Worm (Caenorhabditis elegans) whole organism, L1 larva: ENCODE data around the gene srx-63.

ENCODE experiments used
- C04F5.9 ChIP-seq: sonication (generic microtip); optimal IDR thresholded peaks from 2 replicates; lab custom pipeline; 2016; ENCODE audit warnings: missing genetic modification characterization, missing compliant biosample characterization
- C16A3.4 ChIP-seq: fragments of 150-350 bp; optimal IDR thresholded peaks from 2 replicates; lab custom pipeline; 2014; ENCODE audit warnings: missing biosample characterization, missing genetic modification characterization
- C34B4.2 ChIP-seq: sonication (generic microtip); optimal IDR thresholded peaks from 2 replicates; lab custom pipeline; 2017; ENCODE audit warnings: mild to moderate bottlenecking, missing genetic modification characterization, missing compliant biosample characterization
- F16B12.6 ChIP-seq: fragments of 150-350 bp; optimal IDR thresholded peaks from 2 replicates; lab custom pipeline; 2014; ENCODE audit warnings: missing biosample characterization, missing genetic modification characterization
- Y116A8C.19 ChIP-seq: sonication (generic microtip); optimal IDR thresholded peaks from 2 replicates; lab custom pipeline; 2016; ENCODE audit warnings: missing compliant biosample characterization, missing genetic modification characterization, borderline replicate concordance
- aha-1 ChIP-seq: fragments of 150-350 bp; optimal IDR thresholded peaks from 2 replicates; lab custom pipeline; 2014; ENCODE audit warnings: missing biosample characterization, missing genetic modification characterization
- alr-1 ChIP-seq: fragments of 200-800 bp; sonication (Bioruptor generic); optimal IDR thresholded peaks from 2 replicates; lab custom pipeline; 2018; ENCODE audit warnings: borderline replicate concordance, mild to moderate bottlenecking, missing genetic modification characterization, missing compliant biosample characterization
- blmp-1 ChIP-seq: fragments of 150-350 bp; optimal IDR thresholded peaks from 2 replicates; lab custom pipeline; 2014; ENCODE audit warnings: missing biosample characterization, missing genetic modification characterization
- ceh-82 ChIP-seq, 3 experiments: fragments of 150-350 bp in 1 of 3; sonication (generic microtip) in 2 of 3; optimal IDR thresholded peaks; 2 replicates each; lab custom pipeline; 2014 to 2017; ENCODE audit warnings: missing biosample characterization in 3 of 3, missing genetic modification characterization in 3 of 3
- ceh-88 ChIP-seq: fragments of 200-800 bp; sonication (Bioruptor generic); IDR thresholded peaks from 2 replicates; pipeline ENCODE4 v1.3.6; 2022; ENCODE audit warnings: missing genetic modification characterization, missing compliant biosample characterization
- ces-1 ChIP-seq: fragments of 150-350 bp; optimal IDR thresholded peaks from 2 replicates; lab custom pipeline; 2014; ENCODE audit warnings: missing biosample characterization, missing genetic modification reagents, missing genetic modification characterization
- dpl-1 ChIP-seq, 3 experiments: fragments of 150-350 bp in 2 of 3; sonication (generic microtip) in 1 of 3; optimal IDR thresholded peaks; 2 replicates each; lab custom pipeline; 2014 to 2017; ENCODE audit warnings: missing biosample characterization in 3 of 3, missing genetic modification characterization in 3 of 3, missing genetic modification reagents in 3 of 3
- egl-27 ChIP-seq, 2 experiments: fragments of 150-350 bp in 1 of 2; sonication (generic microtip); optimal IDR thresholded peaks; 3 replicates each; lab custom pipeline; 2017 to 2018; ENCODE audit warnings: missing biosample characterization in 2 of 2, missing genetic modification characterization in 2 of 2, missing genetic modification reagents in 2 of 2
- elt-2 ChIP-seq: sonication (generic microtip); optimal IDR thresholded peaks from 2 replicates; lab custom pipeline; 2016; ENCODE audit warnings: missing genetic modification characterization, mild to moderate bottlenecking, inconsistent platforms, missing compliant biosample characterization, missing genetic modification reagents
- ets-5 ChIP-seq: fragments of 200-800 bp; sonication (Bioruptor generic); IDR thresholded peaks from 2 replicates; pipeline ENCODE4 v1.3.6; 2022; ENCODE audit warnings: missing genetic modification characterization, missing compliant biosample characterization
- fkh-10 ChIP-seq: sonication (generic microtip); optimal IDR thresholded peaks from 2 replicates; lab custom pipeline; 2017; ENCODE audit warnings: missing biosample characterization, missing genetic modification reagents, missing genetic modification characterization
- fkh-8 ChIP-seq: sonication (generic microtip); optimal IDR thresholded peaks from 2 replicates; lab custom pipeline; 2016; ENCODE audit warnings: mild to moderate bottlenecking, missing genetic modification characterization, missing compliant biosample characterization
- hlh-17 ChIP-seq: fragments of 200-800 bp; sonication (Bioruptor generic); optimal IDR thresholded peaks from 2 replicates; lab custom pipeline; 2018; ENCODE audit warnings: missing genetic modification characterization, mild to moderate bottlenecking, missing compliant biosample characterization, moderate library complexity, borderline replicate concordance
- irx-1 ChIP-seq: sonication (generic microtip); optimal IDR thresholded peaks from 2 replicates; lab custom pipeline; 2016; ENCODE audit warnings: missing genetic modification characterization, missing compliant biosample characterization
- jun-1 ChIP-seq: fragments of 150-350 bp; optimal IDR thresholded peaks from 2 replicates; lab custom pipeline; 2014; ENCODE audit warnings: missing biosample characterization, missing genetic modification reagents, missing genetic modification characterization
- lin-13 ChIP-seq: fragments of 150-350 bp; optimal IDR thresholded peaks from 2 replicates; lab custom pipeline; 2014; ENCODE audit warnings: missing biosample characterization, missing genetic modification reagents, missing genetic modification characterization
- lin-35 ChIP-seq, 2 experiments: fragments of 150-350 bp; optimal IDR thresholded peaks; 2 replicates each; lab custom pipeline; 2014; ENCODE audit warnings: missing biosample characterization in 2 of 2, missing genetic modification characterization in 2 of 2, missing genetic modification reagents in 2 of 2
- lin-39 ChIP-seq: fragments of 150-350 bp; optimal IDR thresholded peaks from 2 replicates; lab custom pipeline; 2014; ENCODE audit warnings: missing biosample characterization, missing genetic modification reagents, missing genetic modification characterization
- lsy-2 ChIP-seq, 2 experiments: fragments of 150-350 bp; optimal IDR thresholded peaks; 2 replicates each; lab custom pipeline; 2014; ENCODE audit warnings: missing biosample characterization in 2 of 2, missing genetic modification characterization in 2 of 2
- mef-2 ChIP-seq: fragments of 150-350 bp; optimal IDR thresholded peaks from 2 replicates; lab custom pipeline; 2014; ENCODE audit warnings: missing biosample characterization, missing genetic modification characterization
- nhr-19 ChIP-seq: fragments of 200-800 bp; sonication (Bioruptor generic); conservative IDR thresholded peaks from 2 replicates; pipeline ENCODE4 v1.3.6; 2022; ENCODE audit warnings: missing genetic modification characterization, missing compliant biosample characterization
- nhr-20 ChIP-seq: sonication (generic microtip); optimal IDR thresholded peaks from 2 replicates; lab custom pipeline; 2016; ENCODE audit warnings: mild to moderate bottlenecking, missing genetic modification characterization, missing compliant biosample characterization
- nhr-28 ChIP-seq: fragments of 150-350 bp; optimal IDR thresholded peaks from 2 replicates; lab custom pipeline; 2014; ENCODE audit warnings: missing biosample characterization, missing genetic modification characterization
- nhr-47 ChIP-seq: sonication (generic microtip); optimal IDR thresholded peaks from 2 replicates; lab custom pipeline; 2016; ENCODE audit warnings: mild to moderate bottlenecking, missing genetic modification characterization, moderate library complexity, missing compliant biosample characterization
- nhr-71 ChIP-seq: sonication (generic microtip); optimal IDR thresholded peaks from 2 replicates; lab custom pipeline; 2016; ENCODE audit warnings: mild to moderate bottlenecking, missing genetic modification characterization, moderate library complexity, missing compliant biosample characterization
- nhr-90 ChIP-seq: sonication (generic microtip); optimal IDR thresholded peaks from 2 replicates; lab custom pipeline; 2016; ENCODE audit warnings: mild to moderate bottlenecking, missing genetic modification characterization, missing compliant biosample characterization; ENCODE audit not compliant: poor library complexity
- pqm-1 ChIP-seq: sonication (generic microtip); optimal IDR thresholded peaks from 3 replicates; lab custom pipeline; 2017; ENCODE audit warnings: missing biosample characterization, missing genetic modification characterization
- rnt-1 ChIP-seq: sonication (generic microtip); optimal IDR thresholded peaks from 2 replicates; lab custom pipeline; 2016; ENCODE audit warnings: mild to moderate bottlenecking, missing genetic modification characterization, moderate library complexity, missing compliant biosample characterization
- snu-23 ChIP-seq: sonication (generic microtip); optimal IDR thresholded peaks from 2 replicates; lab custom pipeline; 2016; ENCODE audit warnings: missing genetic modification characterization, missing compliant biosample characterization
- sup-37 ChIP-seq: fragments of 200-800 bp; sonication (Bioruptor generic); optimal IDR thresholded peaks from 2 replicates; lab custom pipeline; 2018; ENCODE audit warnings: mild to moderate bottlenecking, missing genetic modification characterization, missing compliant biosample characterization
- swsn-7 ChIP-seq: sonication (generic microtip); optimal IDR thresholded peaks from 2 replicates; lab custom pipeline; 2016; ENCODE audit warnings: missing genetic modification characterization, missing compliant biosample characterization
- tbx-2 ChIP-seq: sonication (generic microtip); optimal IDR thresholded peaks from 2 replicates; lab custom pipeline; 2016; ENCODE audit warnings: missing genetic modification characterization, missing compliant biosample characterization
- unc-130 ChIP-seq: fragments of 150-350 bp; optimal IDR thresholded peaks from 2 replicates; lab custom pipeline; 2017; ENCODE audit warnings: missing biosample characterization, missing genetic modification characterization, inconsistent platforms
- unc-62 ChIP-seq: fragments of 150-350 bp; optimal IDR thresholded peaks from 2 replicates; lab custom pipeline; 2014; ENCODE audit warnings: missing biosample characterization, missing genetic modification reagents, missing genetic modification characterization
- vab-15 ChIP-seq: sonication (generic microtip); optimal IDR thresholded peaks from 2 replicates; lab custom pipeline; 2017; ENCODE audit warnings: missing genotype, mild to moderate bottlenecking, missing genetic modification characterization, missing compliant biosample characterization
- ztf-11 ChIP-seq, 2 experiments: sonication (generic microtip); optimal IDR thresholded peaks; 2 replicates each; lab custom pipeline; 2016 to 2017; ENCODE audit warnings: missing genetic modification characterization in 2 of 2, missing biosample characterization in 1 of 2, missing compliant biosample characterization in 1 of 2
- ztf-4 ChIP-seq: fragments of 150-350 bp; optimal IDR thresholded peaks from 2 replicates; lab custom pipeline; 2014; ENCODE audit warnings: missing biosample characterization, missing genetic modification characterization

srx-63 gene

DNA sequence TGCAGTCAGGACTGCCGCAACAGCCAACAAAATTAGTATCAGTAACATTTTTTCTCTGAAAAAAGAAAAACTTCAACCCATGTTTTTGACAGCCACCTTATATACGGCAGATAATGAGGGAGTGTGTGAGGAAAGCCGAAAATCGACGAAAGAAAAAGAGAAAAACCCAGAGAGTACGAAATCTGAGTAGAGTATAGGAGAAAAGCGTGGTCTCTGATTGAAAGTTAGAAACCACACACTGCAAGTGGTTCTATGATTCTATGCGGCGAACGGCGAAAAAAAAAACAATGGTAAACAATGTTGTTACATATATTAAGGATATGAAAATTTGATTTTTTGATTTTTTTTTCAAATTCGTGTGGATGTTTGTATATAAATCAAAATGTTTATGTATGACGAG lies 36.3 kb downstream of the srx-63 start, which contains the start of gene cyp-34A8 (continued):
- TF ChIP-seq pqm-1 (tag; lab: Kevin White, UChicago) = no peak
- no peak for TF ChIP-seq sup-37 (GFP tag; lab: Kevin White, UChicago)
- TF ChIP-seq aha-1 (tag; lab: Kevin White, UChicago) = no peak
- TF ChIP-seq Y116A8C.19 (tag; lab: Kevin White, UChicago) = no peak
- no peak for TF ChIP-seq nhr-28 (tag; lab: Kevin White, UChicago)
- TF ChIP-seq lin-13 (GFP tag; lab: Kevin White, UChicago) = no peak
- TF ChIP-seq blmp-1 (tag; lab: Kevin White, UChicago) = peak; percentile 73
- TF ChIP-seq nhr-19 (GFP tag; lab: Robert Waterston, UW) = no peak
- TF ChIP-seq fkh-10 = no peak
- no peak for TF ChIP-seq alr-1
- peak; percentile 74 for TF ChIP-seq nhr-20 (tag; lab: Kevin White, UChicago)
- TF ChIP-seq lin-39 (tag; lab: Kevin White, UChicago) = no peak
- TF ChIP-seq hlh-17 (GFP tag; lab: Kevin White, UChicago) = no peak
- TF ChIP-seq snu-23 (GFP tag; lab: Kevin White, UChicago) = peak; percentile 27
- peak; percentile 15 for TF ChIP-seq nhr-90 (tag; lab: Kevin White, UChicago)
- TF ChIP-seq F16B12.6 = no peak
- no peak for TF ChIP-seq lsy-2 (tag; optimal IDR thresholded peaks at IDR 0.05; lab: Kevin White, UChicago)
- no peak for TF ChIP-seq ets-5 (GFP tag; lab: Robert Waterston, UW)
- no peak for TF ChIP-seq nhr-47 (tag; lab: Kevin White, UChicago)
- no peak for TF ChIP-seq mef-2 (tag; lab: Kevin White, UChicago)
- no peak for TF ChIP-seq ces-1 (GFP tag; lab: Kevin White, UChicago)
- no peak for TF ChIP-seq fkh-8 (tag; lab: Kevin White, UChicago)
- peak in 1 of 2 experiments; percentile 6 for TF ChIP-seq lin-35 (GFP tag; optimal IDR thresholded peaks at IDR 0.05; lab: Kevin White, UChicago)
- TF ChIP-seq ceh-82 (tag; optimal IDR thresholded peaks at IDR 0.05; lab: Kevin White, UChicago) = no peak
- TF ChIP-seq egl-27 (tag; optimal IDR thresholded peaks at IDR 0.05; lab: Kevin White, UChicago) = no peak
- no peak for TF ChIP-seq ztf-11 (tag; optimal IDR thresholded peaks at IDR 0.05; lab: Kevin White, UChicago)
- TF ChIP-seq rnt-1 (tag; lab: Kevin White, UChicago) = no peak
- peak; percentile 29 for TF ChIP-seq nhr-71
- no peak for TF ChIP-seq ceh-88 (GFP tag; lab: Robert Waterston, UW)
- no peak for TF ChIP-seq C16A3.4 (tag; lab: Kevin White, UChicago)
- no peak for TF ChIP-seq unc-62 (GFP tag; lab: Kevin White, UChicago)
- no peak for TF ChIP-seq tbx-2 (tag; lab: Kevin White, UChicago)
- TF ChIP-seq vab-15 (tag; lab: Kevin White, UChicago) = no peak
- no peak for TF ChIP-seq swsn-7 (tag; lab: Kevin White, UChicago)
- no peak for TF ChIP-seq jun-1 (tag; lab: Kevin White, UChicago)
- TF ChIP-seq irx-1 (tag; lab: Kevin White, UChicago) = no peak

DNA sequence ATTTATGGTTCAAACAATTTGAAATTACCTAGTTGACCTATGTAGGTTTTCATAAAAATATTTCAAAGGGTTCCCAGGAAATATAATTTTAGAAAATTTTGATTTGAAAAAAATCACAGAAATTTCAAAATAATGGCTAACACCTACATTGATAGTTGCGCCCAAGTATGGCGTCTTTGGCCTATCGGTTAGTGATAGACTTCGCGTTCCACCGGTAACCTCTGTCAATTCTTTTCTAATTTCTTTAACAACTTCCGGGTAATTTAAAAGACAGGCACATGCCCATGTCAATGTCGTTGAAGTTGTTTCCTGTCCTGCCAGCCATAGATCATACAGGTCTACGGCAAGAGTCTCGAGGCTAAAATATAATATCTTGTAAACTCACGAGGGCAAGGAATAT lies 37.5 kb downstream of the srx-63 start:
- TF ChIP-seq dpl-1 (GFP tag; optimal IDR thresholded peaks at IDR 0.05; lab: Kevin White, UChicago) (no peak), pqm-1 (tag; lab: Kevin White, UChicago) (no peak), unc-130 (tag; lab: Kevin White, UChicago) (no peak), C34B4.2 (tag; lab: Kevin White, UChicago) (no peak)

DNA sequence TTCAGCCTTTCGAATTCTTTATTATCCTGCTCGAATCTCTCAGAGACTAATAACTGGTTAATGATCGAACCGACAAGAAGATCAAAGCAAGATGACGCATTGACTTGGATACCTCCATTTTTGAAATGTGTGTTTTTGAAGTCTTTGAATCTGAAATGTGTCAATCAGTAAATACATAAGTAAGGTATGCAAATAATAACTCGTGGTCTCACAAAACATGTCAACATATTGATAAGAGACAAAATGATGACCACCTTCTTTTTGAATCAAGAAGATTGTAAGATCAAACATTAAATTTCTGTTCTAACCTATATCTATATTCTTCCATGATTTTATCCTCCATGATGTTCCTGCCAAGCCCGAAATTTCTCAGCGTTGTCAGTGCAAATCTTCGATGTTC lies 38.2 kb downstream of the srx-63 start:
- no peak for TF ChIP-seq C04F5.9
- TF ChIP-seq lin-35 (GFP tag; optimal IDR thresholded peaks at IDR 0.05; lab: Kevin White, UChicago) = peak in 1 of 2 experiments; percentile 2
- TF ChIP-seq ztf-4 = no peak
- no peak for TF ChIP-seq jun-1 (tag; lab: Kevin White, UChicago)
- TF ChIP-seq elt-2 (tag; lab: Kevin White, UChicago) = peak; percentile 50
- peak; percentile 44 for TF ChIP-seq nhr-20 (tag; lab: Kevin White, UChicago)
